Worm (Caenorhabditis elegans): Measurements from ENCODE around the gene F16G10.3.

F16G10.3 gene

ce11 chrII:2395864-2396263 lies 23.7 kb downstream of the F16G10.3 start, which contains the start of gene F16G10.13:
Gene F16G10.13 (minus strand): TSS chrII:2395964.
- TF ChIP-seq ztf-23 (GFP tag; IDR thresholded peaks at IDR 0.05) (no peak), med-1 (GFP tag; optimal IDR thresholded peaks at IDR 0.05; ENCODE audit: insufficient read depth) (no peak), ref-1 (GFP tag; conservative IDR thresholded peaks at IDR 0.05) (no peak)

- TF ChIP-seq med-1 (GFP tag; optimal IDR thresholded peaks at IDR 0.05; ENCODE audit: insufficient read depth): no peak
- TF ChIP-seq tab-1 (GFP tag; IDR thresholded peaks at IDR 0.05): no peak
- no peak for TF ChIP-seq ztf-29 (GFP tag; IDR thresholded peaks at IDR 0.05)
- TF ChIP-seq klf-2 (GFP tag; conservative IDR thresholded peaks at IDR 0.05): no peak
- TF ChIP-seq flt-1 (GFP tag; IDR thresholded peaks at IDR 0.05): no peak
- TF ChIP-seq ref-1 (GFP tag; conservative IDR thresholded peaks at IDR 0.05): no peak
- TF ChIP-seq T22C8.4 (GFP tag; IDR thresholded peaks at IDR 0.05): no peak
- TF ChIP-seq ztf-23 (GFP tag; IDR thresholded peaks at IDR 0.05): no peak
- TF ChIP-seq cog-1 (tag; optimal IDR thresholded peaks at IDR 0.05): no peak
Observed at ce11 chrII:2398884-2399283, 26.7 kb downstream of the F16G10.3 start, which contains the start of gene F16G10.14. Gene F16G10.14 (minus strand): TSS chrII:2398984.

ce11 chrII:2399810-2400209 lies 27.6 kb downstream of the F16G10.3 start:
- TF ChIP-seq med-1 (GFP tag; optimal IDR thresholded peaks at IDR 0.05; ENCODE audit: insufficient read depth) (no peak), klf-2 (GFP tag; conservative IDR thresholded peaks at IDR 0.05) (no peak), cog-1 (tag; optimal IDR thresholded peaks at IDR 0.05) (no peak), ztf-29 (GFP tag; IDR thresholded peaks at IDR 0.05) (no peak), T22C8.4 (GFP tag; IDR thresholded peaks at IDR 0.05) (no peak), tab-1 (GFP tag; IDR thresholded peaks at IDR 0.05) (no peak), flt-1 (GFP tag; IDR thresholded peaks at IDR 0.05) (no peak), ref-1 (GFP tag; conservative IDR thresholded peaks at IDR 0.05) (no peak), ztf-23 (GFP tag; IDR thresholded peaks at IDR 0.05) (no peak)

ce11 chrII:2403984-2404383 lies 31.8 kb downstream of the F16G10.3 start, which contains the start of gene F16G10.1:
Gene F16G10.1 (plus strand): TSS chrII:2404284.
- TF ChIP-seq ztf-29 (GFP tag; IDR thresholded peaks at IDR 0.05) (no peak), klf-2 (GFP tag; conservative IDR thresholded peaks at IDR 0.05) (no peak), cog-1 (tag; optimal IDR thresholded peaks at IDR 0.05) (no peak), T22C8.4 (GFP tag; IDR thresholded peaks at IDR 0.05) (no peak), flt-1 (GFP tag; IDR thresholded peaks at IDR 0.05) (no peak), tab-1 (GFP tag; IDR thresholded peaks at IDR 0.05) (no peak), ztf-23 (GFP tag; IDR thresholded peaks at IDR 0.05) (no peak), med-1 (GFP tag; optimal IDR thresholded peaks at IDR 0.05; ENCODE audit: insufficient read depth) (no peak), ref-1 (GFP tag; conservative IDR thresholded peaks at IDR 0.05) (no peak)

ce11 chrII:2411093-2411492 lies 38.9 kb downstream of the F16G10.3 start:
- TF ChIP-seq T22C8.4 (GFP tag; IDR thresholded peaks at IDR 0.05) (no peak), flt-1 (GFP tag; IDR thresholded peaks at IDR 0.05) (no peak), ztf-23 (GFP tag; IDR thresholded peaks at IDR 0.05) (no peak), ztf-29 (GFP tag; IDR thresholded peaks at IDR 0.05) (no peak)

ce11 chrII:2411555-2411954 lies 39.4 kb downstream of the F16G10.3 start:
- no peak for TF ChIP-seq ztf-29 (GFP tag; IDR thresholded peaks at IDR 0.05)
- no peak for TF ChIP-seq ref-1 (GFP tag; conservative IDR thresholded peaks at IDR 0.05)
- no peak for TF ChIP-seq tab-1 (GFP tag; IDR thresholded peaks at IDR 0.05)
- no peak for TF ChIP-seq T22C8.4 (GFP tag; IDR thresholded peaks at IDR 0.05)
- TF ChIP-seq ztf-23 (GFP tag; IDR thresholded peaks at IDR 0.05): no peak
- no peak for TF ChIP-seq cog-1 (tag; optimal IDR thresholded peaks at IDR 0.05)
- no peak for TF ChIP-seq med-1 (GFP tag; optimal IDR thresholded peaks at IDR 0.05; ENCODE audit: insufficient read depth)
- TF ChIP-seq klf-2 (GFP tag; conservative IDR thresholded peaks at IDR 0.05): no peak
- no peak for TF ChIP-seq flt-1 (GFP tag; IDR thresholded peaks at IDR 0.05)

ce11 chrII:2412649-2413048 lies 40.5 kb downstream of the F16G10.3 start, which contains the start of gene fbxa-182:
Gene fbxa-182 (minus strand): TSS chrII:2412749.
- TF ChIP-seq klf-2 (GFP tag; conservative IDR thresholded peaks at IDR 0.05): no peak
- TF ChIP-seq cog-1 (tag; optimal IDR thresholded peaks at IDR 0.05): no peak
- no peak for TF ChIP-seq ztf-23 (GFP tag; IDR thresholded peaks at IDR 0.05)
- no peak for TF ChIP-seq T22C8.4 (GFP tag; IDR thresholded peaks at IDR 0.05)
- TF ChIP-seq flt-1 (GFP tag; IDR thresholded peaks at IDR 0.05): no peak
- no peak for TF ChIP-seq ztf-29 (GFP tag; IDR thresholded peaks at IDR 0.05)
- no peak for TF ChIP-seq med-1 (GFP tag; optimal IDR thresholded peaks at IDR 0.05; ENCODE audit: insufficient read depth)
- TF ChIP-seq tab-1 (GFP tag; IDR thresholded peaks at IDR 0.05): no peak
- TF ChIP-seq ref-1 (GFP tag; conservative IDR thresholded peaks at IDR 0.05): no peak

- TF ChIP-seq flt-1 (GFP tag; IDR thresholded peaks at IDR 0.05): no peak
Observed at ce11 chrII:2415439-2415838, 43.2 kb downstream of the F16G10.3 start, which contains the start of gene fbxa-4. Gene fbxa-4 (minus strand): TSS chrII:2415531.

ce11 chrII:2417889-2418288 lies 45.7 kb downstream of the F16G10.3 start, which contains the start of the genes F42G2.5 and F42G2.7:
Gene F42G2.5 (minus strand): TSS chrII:2417989.
Gene F42G2.7 (plus strand): TSS chrII:2418158.
- TF ChIP-seq flt-1 (GFP tag; IDR thresholded peaks at IDR 0.05): no peak
- no peak for TF ChIP-seq tab-1 (GFP tag; IDR thresholded peaks at IDR 0.05)
- TF ChIP-seq ztf-23 (GFP tag; IDR thresholded peaks at IDR 0.05): no peak
- no peak for TF ChIP-seq med-1 (GFP tag; optimal IDR thresholded peaks at IDR 0.05; ENCODE audit: insufficient read depth)
- no peak for TF ChIP-seq klf-2 (GFP tag; conservative IDR thresholded peaks at IDR 0.05)
- no peak for TF ChIP-seq T22C8.4 (GFP tag; IDR thresholded peaks at IDR 0.05)
- TF ChIP-seq ref-1 (GFP tag; conservative IDR thresholded peaks at IDR 0.05): no peak
- TF ChIP-seq cog-1 (tag; optimal IDR thresholded peaks at IDR 0.05): no peak

ce11 chrII:2418836-2419235 lies 46.6 kb downstream of the F16G10.3 start, which contains the start of gene fbxc-20:
Gene fbxc-20 (plus strand): TSS chrII:2419136.
- no peak for TF ChIP-seq klf-2 (GFP tag; conservative IDR thresholded peaks at IDR 0.05)
- TF ChIP-seq cog-1 (tag; optimal IDR thresholded peaks at IDR 0.05): no peak
- no peak for TF ChIP-seq ref-1 (GFP tag; conservative IDR thresholded peaks at IDR 0.05)
- no peak for TF ChIP-seq ztf-29 (GFP tag; IDR thresholded peaks at IDR 0.05)
- TF ChIP-seq med-1 (GFP tag; optimal IDR thresholded peaks at IDR 0.05; ENCODE audit: insufficient read depth): no peak
- no peak for TF ChIP-seq T22C8.4 (GFP tag; IDR thresholded peaks at IDR 0.05)
- TF ChIP-seq tab-1 (GFP tag; IDR thresholded peaks at IDR 0.05): no peak
